Fruit fly (Drosophila melanogaster) whole organism, embryonic: ENCODE data around the gene CG34030.
A peak's percentile ranks its signal among the peaks of the same experiment; 100 is the strongest.

ENCODE experiments used
- Aef1 ChIP-seq: fragments of 200-800 bp; sonication (Bioruptor generic); IDR thresholded peaks from 3 replicates; pipeline ENCODE4 v1.3.6; 2022; ENCODE audit warnings: missing biosample characterization, missing genetic modification characterization
- Asciz ChIP-seq: fragments of 200-800 bp; sonication (Bioruptor generic); optimal IDR thresholded peaks from 2 replicates; lab custom pipeline; 2017; ENCODE audit warnings: missing biosample characterization, mild to moderate bottlenecking, missing genetic modification characterization, missing genetic modification reagents
- CG11456 ChIP-seq: fragments of 200-800 bp; sonication (Bioruptor generic); IDR thresholded peaks from 3 replicates; pipeline ENCODE4 v1.3.6; 2022; ENCODE audit warnings: missing biosample characterization, missing genetic modification characterization
- CG11560 ChIP-seq: fragments of 200-800 bp; sonication (Bioruptor generic); IDR thresholded peaks from 3 replicates; pipeline ENCODE4 v1.3.6; 2022; ENCODE audit warnings: missing biosample characterization, missing genetic modification characterization
- CG12236 ChIP-seq: fragments of 200-800 bp; sonication (Bioruptor generic); optimal IDR thresholded peaks from 2 replicates; lab custom pipeline; 2016; ENCODE audit warnings: missing biosample characterization, missing genetic modification characterization
- CG1233 ChIP-seq: fragments of 200-800 bp; sonication (Bioruptor generic); optimal IDR thresholded peaks from 4 replicates; lab custom pipeline; 2018; ENCODE audit warnings: missing biosample characterization, mild to moderate bottlenecking, missing genetic modification characterization
- CG12769 ChIP-seq: fragments of 200-800 bp; sonication (Bioruptor generic); optimal IDR thresholded peaks from 2 replicates; lab custom pipeline; 2019; ENCODE audit warnings: missing biosample characterization, mild to moderate bottlenecking, missing genetic modification characterization, moderate library complexity
- CG13624 ChIP-seq: fragments of 200-800 bp; sonication (Bioruptor generic); optimal IDR thresholded peaks from 2 replicates; lab custom pipeline; 2016; ENCODE audit warnings: missing biosample characterization, missing genetic modification characterization
- CG14441 ChIP-seq: fragments of 200-800 bp; sonication (Bioruptor generic); IDR thresholded peaks from 2 replicates; pipeline ENCODE4 v1.3.6; 2022; ENCODE audit warnings: missing biosample characterization, missing genetic modification characterization
- CG18262 ChIP-seq: fragments of 200-800 bp; optimal IDR thresholded peaks from 3 replicates; lab custom pipeline; 2019; ENCODE audit warnings: missing biosample characterization, mild to moderate bottlenecking, missing genetic modification characterization, moderate library complexity
- CG18599 ChIP-seq: fragments of 200-800 bp; sonication (Bioruptor generic); optimal IDR thresholded peaks from 3 replicates; lab custom pipeline; 2017; ENCODE audit warnings: missing biosample characterization, missing genetic modification characterization, mild to moderate bottlenecking, moderate library complexity, missing genetic modification reagents
- CG2199 ChIP-seq: fragments of 200-800 bp; sonication (Bioruptor generic); IDR thresholded peaks from 3 replicates; pipeline ENCODE4 v1.3.6; 2022; ENCODE audit warnings: missing biosample characterization, missing genetic modification characterization
- CG31224 ChIP-seq: fragments of 200-800 bp; sonication (Bioruptor generic); IDR thresholded peaks from 2 replicates; pipeline ENCODE4 v1.3.6; 2022; ENCODE audit warnings: missing biosample characterization, missing genetic modification characterization
- CG31441 ChIP-seq: fragments of 200-800 bp; sonication (Bioruptor generic); IDR thresholded peaks from 2 replicates; pipeline ENCODE4 v1.3.6; 2022; ENCODE audit warnings: missing biosample characterization, missing genetic modification characterization
- CG3847 ChIP-seq: fragments of 200-800 bp; sonication (Bioruptor generic); IDR thresholded peaks from 2 replicates; pipeline ENCODE4 v1.3.6; 2022; ENCODE audit warnings: missing biosample characterization, missing genetic modification characterization
- CG8290 ChIP-seq, 3 experiments: fragments of 200-800 bp; sonication (Bioruptor generic); optimal IDR thresholded peaks; 2 replicates each; lab custom pipeline; 2016 to 2019; ENCODE audit warnings: missing biosample characterization in 3 of 3, missing genetic modification characterization in 3 of 3, mild to moderate bottlenecking in 2 of 3, moderate library complexity in 1 of 3
- Deaf1 ChIP-seq: fragments of 200-800 bp; optimal IDR thresholded peaks from 3 replicates; lab custom pipeline; 2019; ENCODE audit warnings: missing biosample characterization, mild to moderate bottlenecking, missing genetic modification characterization, moderate library complexity
- Ets65A ChIP-seq: fragments of 200-800 bp; sonication (Bioruptor generic); peaks from one replicate; lab custom pipeline; 2016; ENCODE audit warnings: missing biosample characterization, missing genetic modification characterization
- Ets97D ChIP-seq: fragments of 200-800 bp; sonication (Bioruptor generic); optimal IDR thresholded peaks from 3 replicates; lab custom pipeline; 2016; ENCODE audit warnings: missing biosample characterization, missing genetic modification characterization
- Fer2 ChIP-seq: fragments of 200-800 bp; sonication (Bioruptor generic); optimal IDR thresholded peaks from 2 replicates; lab custom pipeline; 2018; ENCODE audit warnings: missing biosample characterization, mild to moderate bottlenecking, missing genetic modification characterization, moderate library complexity
- HLH3B ChIP-seq: fragments of 200-800 bp; sonication (Bioruptor generic); IDR thresholded peaks from 2 replicates; pipeline ENCODE4 v1.3.6; 2022; ENCODE audit warnings: missing biosample characterization, missing genetic modification characterization
- Hmx ChIP-seq: fragments of 200-800 bp; sonication (Bioruptor generic); optimal IDR thresholded peaks from 2 replicates; lab custom pipeline; 2016; ENCODE audit warnings: missing biosample characterization, missing genetic modification characterization
- Hsf ChIP-seq: fragments of 200-800 bp; sonication (Bioruptor generic); optimal IDR thresholded peaks from 3 replicates; lab custom pipeline; 2016; ENCODE audit warnings: missing biosample characterization, missing genetic modification characterization
- Med ChIP-seq: fragments of 200-800 bp; sonication (Bioruptor generic); peaks from one replicate; lab custom pipeline; 2016; ENCODE audit warnings: missing biosample characterization, missing genetic modification characterization, mild to moderate bottlenecking, inconsistent platforms, moderate library complexity
- Opbp ChIP-seq: fragments of 200-800 bp; sonication (Bioruptor generic); IDR thresholded peaks from 3 replicates; pipeline ENCODE4 v1.3.6; 2022; ENCODE audit warnings: missing biosample characterization, missing genetic modification characterization; ENCODE audit not compliant: partially characterized antibody
- Sox102F ChIP-seq: fragments of 200-800 bp; sonication (Bioruptor generic); optimal IDR thresholded peaks from 2 replicates; lab custom pipeline; 2018; ENCODE audit warnings: missing biosample characterization, mild to moderate bottlenecking, missing genetic modification characterization, moderate library complexity
- Trl ChIP-seq, 3 experiments: fragments of >200 bp in 2 of 3; fragments of 200-800 bp in 1 of 3; sonication (Bioruptor generic) in 1 of 3; optimal IDR thresholded peaks; 2 replicates in 1 of 3; 3 replicates in 2 of 3; lab custom pipeline; 2016 to 2017; ENCODE audit warnings: missing biosample characterization in 1 of 3, missing genetic modification characterization in 1 of 3
- abd-A ChIP-seq: fragments of 200-800 bp; sonication (Bioruptor generic); optimal IDR thresholded peaks from 3 replicates; lab custom pipeline; 2019; ENCODE audit warnings: missing biosample characterization, mild to moderate bottlenecking, missing genetic modification characterization, moderate library complexity
- ac ChIP-seq: fragments of 200-800 bp; sonication (Bioruptor generic); optimal IDR thresholded peaks from 3 replicates; lab custom pipeline; 2017; ENCODE audit warnings: missing biosample characterization, mild to moderate bottlenecking, missing genetic modification characterization
- disco-r ChIP-seq: fragments of 200-800 bp; sonication (Bioruptor generic); optimal IDR thresholded peaks from 2 replicates; lab custom pipeline; 2016; ENCODE audit warnings: missing biosample characterization, missing genetic modification characterization
- ewg ChIP-seq: fragments of 200-800 bp; sonication (Bioruptor generic); optimal IDR thresholded peaks from 3 replicates; lab custom pipeline; 2017; ENCODE audit warnings: mild to moderate bottlenecking, missing biosample characterization, missing genetic modification reagents, missing genetic modification characterization
- fu2 ChIP-seq: fragments of 200-800 bp; sonication (Bioruptor generic); optimal IDR thresholded peaks from 2 replicates; lab custom pipeline; 2016; ENCODE audit warnings: missing biosample characterization, missing genetic modification characterization
- gfzf ChIP-seq: fragments of 200-800 bp; sonication (Bioruptor generic); optimal IDR thresholded peaks from 2 replicates; lab custom pipeline; 2016; ENCODE audit warnings: missing biosample characterization, mild to moderate bottlenecking, missing genetic modification characterization, moderate library complexity
- inv ChIP-seq: fragments of 200-800 bp; sonication (Bioruptor generic); IDR thresholded peaks from 2 replicates; pipeline ENCODE4 v1.3.6; 2022; ENCODE audit warnings: missing biosample characterization, missing genetic modification characterization; ENCODE audit not compliant: partially characterized antibody
- nmo ChIP-seq: fragments of 200-800 bp; sonication (Bioruptor generic); optimal IDR thresholded peaks from 2 replicates; lab custom pipeline; 2018; ENCODE audit warnings: missing biosample characterization, mild to moderate bottlenecking, missing genetic modification characterization, moderate library complexity
- org-1 ChIP-seq: fragments of 200-800 bp; sonication (Bioruptor generic); optimal IDR thresholded peaks from 2 replicates; lab custom pipeline; 2017; ENCODE audit warnings: missing biosample characterization, missing genetic modification characterization
- otp ChIP-seq: fragments of 200-800 bp; sonication (Bioruptor generic); IDR thresholded peaks from 3 replicates; pipeline ENCODE4, ENCODE4 v1.3.6; 2022; ENCODE audit warnings: missing biosample characterization, missing genetic modification characterization
- prd ChIP-seq, 3 experiments: fragments of >200 bp in 2 of 3; fragments of 200-800 bp in 1 of 3; sonication (Bioruptor generic) in 1 of 3; optimal IDR thresholded peaks in 2 of 3; IDR thresholded peaks in 1 of 3; 2 replicates in 2 of 3; 3 replicates in 1 of 3; pipeline versions ENCODE4 v1.3.6 to Lab custom; 2017 to 2022; ENCODE audit warnings: missing biosample characterization in 1 of 3, missing genetic modification characterization in 1 of 3
- so ChIP-seq: fragments of 200-800 bp; sonication (Bioruptor generic); IDR thresholded peaks from 3 replicates; pipeline ENCODE4 v1.3.6; 2022; ENCODE audit warnings: missing biosample characterization, missing genetic modification characterization
- tup ChIP-seq: fragments of 200-800 bp; sonication (Bioruptor generic); optimal IDR thresholded peaks from 2 replicates; lab custom pipeline; 2016; ENCODE audit warnings: missing biosample characterization, mild to moderate bottlenecking, missing genetic modification characterization, moderate library complexity
- zf30C ChIP-seq: fragments of 200-800 bp; sonication (Bioruptor generic); optimal IDR thresholded peaks from 3 replicates; lab custom pipeline; 2018; ENCODE audit warnings: missing biosample characterization, mild to moderate bottlenecking, missing genetic modification characterization

Gene CG34030

DNA sequence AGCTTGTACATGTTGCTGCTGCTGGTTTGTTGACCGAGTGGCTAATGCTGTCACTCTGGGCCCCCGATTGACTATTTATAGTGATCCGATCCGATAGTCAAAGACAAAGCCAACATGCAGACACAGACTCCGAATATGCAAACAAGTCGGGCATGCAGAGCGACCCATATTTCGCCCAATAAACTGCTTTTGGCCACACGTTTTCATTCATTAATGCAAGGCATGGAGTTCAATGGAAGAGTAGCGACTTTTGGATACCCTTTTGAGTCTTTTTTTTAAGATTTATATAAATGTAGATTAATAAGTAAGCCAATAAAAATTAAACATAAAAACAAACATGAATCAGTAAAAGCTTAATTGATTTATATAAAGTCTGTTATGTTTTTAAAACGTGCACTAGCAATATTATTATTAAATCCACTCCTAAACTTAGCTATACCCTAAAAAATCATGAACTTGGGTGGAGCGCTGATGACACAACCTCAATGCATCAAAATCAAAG is 11.6 kb upstream of the CG34030 start, which contains the start of gene Cpr65Ea (continued):
- TF ChIP-seq CG31441 (GFP tag; lab: Robert Waterston, UW): peak; percentile 23; the same call in 1 of the 2 replicates
- TF ChIP-seq ac (GFP tag; lab: Kevin White, UChicago): no peak
- TF ChIP-seq Hsf (GFP tag; lab: Kevin White, UChicago): no peak
- no peak for TF ChIP-seq fu2 (GFP tag; lab: Kevin White, UChicago)
- TF ChIP-seq Sox102F: peak; percentile 56
- TF ChIP-seq CG18599: no peak
- no peak for TF ChIP-seq Opbp
- no peak for TF ChIP-seq CG1233 (GFP tag; lab: Kevin White, UChicago)
- TF ChIP-seq CG11560 (tag; lab: Robert Waterston, UW): no peak
- peak; percentile 24 for TF ChIP-seq Asciz
- TF ChIP-seq HLH3B (GFP tag; lab: Robert Waterston, UW): peak; percentile 53
- peak; percentile 5 for TF ChIP-seq CG18262 (tag; lab: Kevin White, UChicago)
- no peak for TF ChIP-seq CG13624
- TF ChIP-seq zf30C (GFP tag; lab: Kevin White, UChicago): no peak
- TF ChIP-seq so (GFP tag; lab: Robert Waterston, UW): 0 out of 3 replicates have a peak, but pooled peaks have one; percentile 19

DNA sequence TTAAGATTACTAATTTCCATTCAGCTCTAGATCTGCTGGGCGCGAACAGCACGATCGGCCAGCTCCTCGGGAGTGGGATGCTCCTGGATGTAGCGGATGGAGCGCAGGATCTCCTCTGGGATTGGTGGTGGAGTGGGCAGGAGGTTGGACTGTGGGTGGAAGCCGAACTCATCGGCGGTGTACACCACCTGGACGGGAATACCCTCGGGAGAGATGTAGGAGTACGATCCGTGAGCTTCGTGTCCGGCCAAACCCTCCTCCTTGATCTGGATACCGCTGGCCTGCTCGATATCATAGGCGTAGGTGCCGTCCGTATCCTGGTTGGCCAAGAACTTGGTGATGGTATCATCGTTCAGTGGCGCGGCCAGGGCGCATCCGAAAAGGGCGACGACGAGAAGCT is 11.0 kb upstream of the CG34030 start:
- TF ChIP-seq Hmx (GFP tag; lab: Kevin White, UChicago) (no peak), otp (GFP tag; lab: Robert Waterston, UW) (no peak), inv (GFP tag; lab: Robert Waterston, UW) (no peak), CG12236 (GFP tag; lab: Kevin White, UChicago) (no peak), disco-r (GFP tag; lab: Kevin White, UChicago) (no peak), tup (GFP tag; lab: Kevin White, UChicago) (no peak), CG31224 (GFP tag; lab: Robert Waterston, UW) (no peak), CG8290 (GFP tag; optimal IDR thresholded peaks at IDR 0.05; lab: Kevin White, UChicago) (no peak), CG8290 (tag; optimal IDR thresholded peaks at IDR 0.05; lab: Kevin White, UChicago) (no peak), CG14441 (GFP tag; lab: Robert Waterston, UW) (0 out of 2 replicates have a peak, but pooled peaks have one; percentile 19), CG3847 (GFP tag; lab: Robert Waterston, UW) (no peak), zf30C (GFP tag; lab: Kevin White, UChicago) (no peak), nmo (no peak), org-1 (no peak), CG12769 (tag; lab: Kevin White, UChicago) (peak; percentile 72), gfzf (GFP tag; lab: Kevin White, UChicago) (no peak), prd (optimal IDR thresholded peaks at IDR 0.05; lab: Kevin White, UChicago) (no peak), prd (GFP tag; IDR thresholded peaks at IDR 0.05; lab: Robert Waterston, UW) (no peak), Ets65A (peak; percentile 67), Aef1 (GFP tag; lab: Robert Waterston, UW) (no peak)

DNA sequence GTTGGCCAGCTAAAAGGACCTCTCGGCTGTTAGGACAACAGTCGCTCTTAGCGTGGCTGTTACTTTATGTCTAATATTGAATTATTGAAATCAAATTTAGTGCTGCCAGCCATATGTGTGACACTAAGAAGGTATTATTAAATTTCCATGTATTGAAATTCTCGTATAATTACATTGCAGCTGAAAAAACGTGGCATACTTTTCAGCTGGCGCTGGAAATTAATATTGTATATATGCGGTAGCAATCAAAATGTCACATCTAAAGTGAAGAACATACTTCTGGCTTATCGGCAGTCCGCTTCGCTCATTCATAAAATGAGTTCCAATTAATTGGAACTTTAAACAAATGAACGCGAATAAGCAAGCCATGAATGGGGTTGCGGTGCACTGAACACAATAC is 7.1 kb upstream of the CG34030 start:
- TF ChIP-seq CG2199 (GFP tag; lab: Robert Waterston, UW) (peak; percentile 92; the same call in 2 of the 3 replicates), Ets97D (GFP tag; lab: Kevin White, UChicago) (no peak)
- TF ChIP-seq, all 482 proteins: peak for 1

DNA sequence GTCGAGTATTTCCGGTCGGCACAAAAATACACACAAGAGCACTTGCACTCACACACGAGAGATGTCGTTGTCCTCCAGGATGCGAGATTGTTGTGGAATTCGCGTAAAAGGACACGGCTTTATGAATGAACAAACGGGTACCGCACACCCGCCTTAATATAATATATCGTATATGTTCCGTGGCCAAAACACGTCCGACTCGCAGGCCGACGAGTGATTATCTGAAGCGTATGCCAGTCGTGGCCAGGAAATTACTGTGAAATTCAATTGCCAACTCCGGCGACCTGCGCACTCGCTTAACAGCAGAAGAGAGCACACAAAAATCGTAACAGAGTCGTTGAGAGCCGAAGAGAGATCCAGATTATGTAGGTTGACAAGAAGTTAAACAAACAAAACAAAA is 2.2 kb upstream of the CG34030 start, which contains the start of gene CG8641:
CG8641 (minus strand) TSS at position 205 of the 400 bp plus-strand sequence.
- TF ChIP-seq ewg (GFP tag; lab: Kevin White, UChicago): peak; percentile 71
- 0 out of 3 replicates have a peak, but pooled peaks have one; percentile 39 for TF ChIP-seq CG11456 (GFP tag; lab: Robert Waterston, UW)
- peak; percentile 9 to 18 for TF ChIP-seq Trl (optimal IDR thresholded peaks at IDR 0.05; lab: Kevin White, UChicago)
- TF ChIP-seq Trl (GFP tag; optimal IDR thresholded peaks at IDR 0.05; lab: Kevin White, UChicago): no peak
- peak; percentile 35 for TF ChIP-seq abd-A (tag; lab: Kevin White, UChicago)
- no peak for TF ChIP-seq Fer2 (tag; lab: Kevin White, UChicago)
- peak; percentile 78 for TF ChIP-seq Deaf1
- TF ChIP-seq Med (GFP tag; lab: Kevin White, UChicago): peak; percentile 66
- no peak for TF ChIP-seq Aef1 (GFP tag; lab: Robert Waterston, UW)
